Worm (Caenorhabditis elegans): ENCODE data around the gene oac-23.

Gene oac-23

DNA sequence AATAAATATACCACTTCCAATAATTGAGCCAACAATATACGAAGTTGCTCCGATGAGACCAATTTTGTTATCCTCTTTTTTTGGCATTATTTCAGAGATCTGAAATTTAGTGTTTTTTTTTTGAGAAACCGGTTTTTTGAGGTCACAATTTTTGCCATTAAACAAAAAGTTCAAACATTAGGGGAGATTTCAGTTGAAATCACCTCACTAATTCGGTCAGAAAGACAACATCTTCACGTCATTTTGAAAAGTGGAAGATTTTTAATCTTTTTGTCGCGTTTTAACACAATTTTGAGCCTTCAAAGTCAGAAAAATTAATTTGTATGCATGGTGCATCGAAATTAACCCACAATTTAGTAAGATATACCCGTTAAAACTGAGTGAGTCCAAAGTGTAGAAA, 16.3 kb upstream of the oac-23 start, which contains the start of gene aat-8:
Gene aat-8 (minus strand): TSS at position 101 of the 400 bp plus-strand sequence.
- TF ChIP-seq bed-3 (GFP tag; optimal IDR thresholded peaks at IDR 0.05), result no peak
- TF ChIP-seq lsy-2 (tag; optimal IDR thresholded peaks at IDR 0.05), result no peak
- no peak for TF ChIP-seq tbx-8 (GFP tag; optimal IDR thresholded peaks at IDR 0.05)
- no peak for TF ChIP-seq mep-1 (tag; optimal IDR thresholded peaks at IDR 0.05)
- no peak for TF ChIP-seq nhr-76 (tag; optimal IDR thresholded peaks at IDR 0.05)
- no peak for TF ChIP-seq unc-120 (tag; optimal IDR thresholded peaks at IDR 0.05; ENCODE audit: poor library complexity, severe bottlenecking)
- no peak for TF ChIP-seq lin-32 (GFP tag; optimal IDR thresholded peaks at IDR 0.05)
- no peak for TF ChIP-seq M03D4.4 (tag; optimal IDR thresholded peaks at IDR 0.05)
- no peak for TF ChIP-seq hlh-1 (tag; optimal IDR thresholded peaks at IDR 0.05)
- TF ChIP-seq ceh-39 (tag; optimal IDR thresholded peaks at IDR 0.05), result no peak
- no peak for TF ChIP-seq ces-1 (GFP tag; optimal IDR thresholded peaks at IDR 0.05)
- no peak for TF ChIP-seq sptf-1 (tag; optimal IDR thresholded peaks at IDR 0.05)
- no peak for TF ChIP-seq mls-2 (tag; optimal IDR thresholded peaks at IDR 0.05)
- TF ChIP-seq snpc-4 (tag; optimal IDR thresholded peaks at IDR 0.05), result no peak
- TF ChIP-seq nhr-237 (tag; optimal IDR thresholded peaks at IDR 0.05), result no peak
- TF ChIP-seq sem-2 (GFP tag; optimal IDR thresholded peaks at IDR 0.05), result no peak

DNA sequence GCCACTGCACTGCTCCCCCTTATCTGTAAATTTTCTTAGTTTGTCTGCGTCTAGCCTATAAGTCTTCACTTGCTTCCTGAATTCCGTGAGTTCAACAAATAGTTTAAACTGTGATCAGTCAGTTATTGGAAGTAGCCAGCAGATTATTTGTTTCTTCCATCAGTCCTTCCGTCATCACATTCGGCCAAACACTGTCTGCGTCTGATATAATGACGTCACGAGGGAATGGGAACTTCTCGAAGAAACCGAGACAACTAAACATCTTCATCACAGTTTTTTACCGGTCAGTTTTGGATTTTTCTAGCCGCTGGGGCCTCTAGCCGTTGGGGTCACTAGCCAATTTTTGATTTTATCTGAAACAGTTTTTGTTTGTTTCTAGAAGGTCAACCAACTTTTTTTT, 15.2 kb upstream of the oac-23 start:
- no peak for TF ChIP-seq ceh-39 (tag; optimal IDR thresholded peaks at IDR 0.05)
- no peak for TF ChIP-seq lin-32 (GFP tag; optimal IDR thresholded peaks at IDR 0.05)
- no peak for TF ChIP-seq mep-1 (tag; optimal IDR thresholded peaks at IDR 0.05)

DNA sequence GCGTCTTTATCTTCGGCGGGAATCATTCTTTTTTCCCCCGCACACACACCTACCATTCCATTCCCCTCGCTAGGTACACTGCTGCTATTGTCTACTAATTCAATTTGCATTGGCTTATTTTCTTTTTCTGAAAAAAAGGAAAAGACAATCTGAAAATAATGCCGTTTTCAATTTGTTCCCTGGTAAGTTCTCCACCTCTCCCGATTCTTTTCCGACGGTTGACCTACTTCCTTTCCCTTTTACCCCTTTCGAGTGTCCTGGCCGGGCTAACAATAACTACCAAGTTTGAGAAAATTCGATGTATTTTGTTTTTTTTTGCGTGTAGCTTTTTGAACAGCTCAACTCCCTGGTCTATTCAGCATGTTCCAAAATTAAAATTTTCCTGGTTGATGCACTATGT, 14.0 kb upstream of the oac-23 start, which contains the start of gene F37C4.4:
Gene F37C4.4 (plus strand): TSS at position 58 of the 400 bp plus-strand sequence.
- no peak for TF ChIP-seq nhr-2 (tag; optimal IDR thresholded peaks at IDR 0.05)
- TF ChIP-seq mls-2 (tag; optimal IDR thresholded peaks at IDR 0.05), result no peak
- TF ChIP-seq elt-1 (tag; optimal IDR thresholded peaks at IDR 0.05; ENCODE audit: borderline replicate concordance, insufficient read depth), result peak; percentile 40
- no peak for TF ChIP-seq nhr-237 (tag; optimal IDR thresholded peaks at IDR 0.05)
- TF ChIP-seq cnd-1 (tag; optimal IDR thresholded peaks at IDR 0.05), result no peak
- no peak for TF ChIP-seq unc-120 (tag; optimal IDR thresholded peaks at IDR 0.05; ENCODE audit: poor library complexity, severe bottlenecking)
- TF ChIP-seq ham-2 (GFP tag; optimal IDR thresholded peaks at IDR 0.05), result peak; percentile 36

DNA sequence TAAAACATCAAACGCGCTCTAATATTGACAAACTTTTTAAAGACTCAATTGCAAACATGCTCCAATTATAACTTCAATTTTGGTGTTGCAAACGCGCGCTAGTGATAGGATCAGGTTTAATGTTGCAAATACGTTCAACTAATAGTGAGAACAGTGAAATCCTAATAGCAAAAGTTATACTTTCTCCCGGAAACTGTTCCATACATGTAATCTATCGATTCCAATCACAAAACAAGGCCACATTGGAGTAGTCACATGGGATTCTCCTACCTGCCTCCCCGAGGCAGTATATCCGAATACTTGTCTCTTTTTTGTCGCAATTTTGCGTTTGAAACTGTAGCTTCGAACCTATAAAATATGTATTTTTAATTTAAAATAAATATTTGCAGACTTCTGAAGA, 11.4 kb upstream of the oac-23 start:
- no peak for TF ChIP-seq snpc-4 (tag; optimal IDR thresholded peaks at IDR 0.05)
- TF ChIP-seq mls-2 (tag; optimal IDR thresholded peaks at IDR 0.05), result no peak
- no peak for TF ChIP-seq zip-8 (tag; optimal IDR thresholded peaks at IDR 0.05)
- no peak for TF ChIP-seq nhr-28 (tag; optimal IDR thresholded peaks at IDR 0.05)
- no peak for TF ChIP-seq hlh-1 (tag; optimal IDR thresholded peaks at IDR 0.05)
- no peak for TF ChIP-seq ham-2 (GFP tag; optimal IDR thresholded peaks at IDR 0.05)
- no peak for TF ChIP-seq M03D4.4 (tag; optimal IDR thresholded peaks at IDR 0.05)
- no peak for TF ChIP-seq unc-62 (GFP tag; optimal IDR thresholded peaks at IDR 0.05)
- no peak for TF ChIP-seq ces-1 (GFP tag; optimal IDR thresholded peaks at IDR 0.05)
- TF ChIP-seq lsy-2 (tag; optimal IDR thresholded peaks at IDR 0.05), result no peak
- no peak for TF ChIP-seq ztf-11 (tag; optimal IDR thresholded peaks at IDR 0.05)
- TF ChIP-seq nhr-12 (tag; optimal IDR thresholded peaks at IDR 0.05), result no peak
- no peak for TF ChIP-seq bed-3 (GFP tag; optimal IDR thresholded peaks at IDR 0.05)
- TF ChIP-seq sem-2 (GFP tag; optimal IDR thresholded peaks at IDR 0.05), result no peak
- no peak for TF ChIP-seq elt-1 (tag; optimal IDR thresholded peaks at IDR 0.05; ENCODE audit: borderline replicate concordance, insufficient read depth)
- TF ChIP-seq elt-3 (tag; optimal IDR thresholded peaks at IDR 0.05), result no peak

DNA sequence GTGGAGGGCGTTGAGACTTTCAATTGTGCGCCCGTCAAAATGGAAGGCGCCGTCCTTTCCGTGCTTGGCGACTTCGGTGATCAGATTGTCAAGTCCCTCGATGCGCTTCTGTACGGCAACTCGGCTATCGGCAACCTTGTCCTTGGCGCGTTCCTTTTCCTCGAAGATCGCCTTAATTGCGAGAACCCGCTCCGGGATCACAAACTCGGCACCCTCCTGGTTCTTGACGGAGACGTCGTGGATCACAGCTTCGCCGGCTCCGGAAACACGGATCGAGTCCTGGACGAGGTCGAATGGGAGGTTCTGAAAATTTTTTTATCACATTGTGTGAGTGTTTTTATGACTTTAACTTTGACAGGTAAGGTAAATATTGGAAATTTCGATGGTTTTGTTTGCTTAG, 8.0 kb upstream of the oac-23 start:
- TF ChIP-seq ces-1 (GFP tag; optimal IDR thresholded peaks at IDR 0.05) (no peak), drap-1 (GFP tag; optimal IDR thresholded peaks at IDR 0.05) (no peak)

DNA sequence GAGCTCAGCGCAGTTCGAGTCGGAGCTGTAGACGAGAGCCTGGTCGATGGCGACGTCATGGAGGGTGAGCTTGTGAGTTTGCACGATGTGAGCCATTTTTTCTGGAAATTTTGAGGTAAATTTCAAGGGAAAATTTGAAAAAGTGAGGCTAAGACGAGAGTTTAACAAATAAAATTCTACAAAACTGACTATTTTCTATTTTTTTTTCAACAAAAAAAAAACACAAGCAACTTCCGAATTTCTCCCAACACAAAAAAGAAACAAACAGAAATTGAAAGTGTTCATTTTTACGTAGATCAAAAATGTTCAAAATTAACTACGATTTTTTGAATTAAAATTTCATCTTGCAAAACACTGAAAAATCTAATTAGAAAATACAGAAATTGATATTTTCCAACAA, 7.5 kb upstream of the oac-23 start, which contains the start of gene F37C4.5:
Gene F37C4.5 (minus strand): TSS at position 101 of the 400 bp plus-strand sequence.
- TF ChIP-seq cnd-1 (tag; optimal IDR thresholded peaks at IDR 0.05) (no peak), drap-1 (GFP tag; optimal IDR thresholded peaks at IDR 0.05) (no peak)

DNA sequence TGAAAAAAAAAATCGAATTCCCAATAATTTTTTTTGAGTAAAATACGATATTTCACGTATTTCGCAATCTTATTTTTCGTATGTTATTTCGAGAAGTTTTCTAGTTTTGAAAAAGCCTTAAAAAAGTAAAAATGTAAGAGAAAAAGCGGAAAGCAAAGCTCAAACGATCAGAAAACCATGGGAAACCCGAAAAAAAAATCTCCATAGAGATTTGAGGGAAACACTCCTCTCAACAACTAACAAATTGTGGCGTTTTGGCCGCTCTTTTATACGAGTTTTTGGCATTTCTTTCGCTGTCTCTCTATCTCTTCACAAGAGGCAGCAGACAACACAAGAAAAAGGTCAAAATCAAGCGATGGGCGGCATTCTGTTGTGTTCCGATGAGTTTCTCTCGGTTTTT, 6.8 kb upstream of the oac-23 start:
- TF ChIP-seq sptf-1 (tag; optimal IDR thresholded peaks at IDR 0.05) (peak; percentile 18), ceh-83 (GFP tag; optimal IDR thresholded peaks at IDR 0.05) (peak; percentile 34), bed-3 (GFP tag; optimal IDR thresholded peaks at IDR 0.05) (no peak)

All from whole organism, mixed stage, embryonic.